Fruit fly (Drosophila melanogaster): ENCODE measurements around the gene Fpgs2.

Gene Fpgs2

DNA sequence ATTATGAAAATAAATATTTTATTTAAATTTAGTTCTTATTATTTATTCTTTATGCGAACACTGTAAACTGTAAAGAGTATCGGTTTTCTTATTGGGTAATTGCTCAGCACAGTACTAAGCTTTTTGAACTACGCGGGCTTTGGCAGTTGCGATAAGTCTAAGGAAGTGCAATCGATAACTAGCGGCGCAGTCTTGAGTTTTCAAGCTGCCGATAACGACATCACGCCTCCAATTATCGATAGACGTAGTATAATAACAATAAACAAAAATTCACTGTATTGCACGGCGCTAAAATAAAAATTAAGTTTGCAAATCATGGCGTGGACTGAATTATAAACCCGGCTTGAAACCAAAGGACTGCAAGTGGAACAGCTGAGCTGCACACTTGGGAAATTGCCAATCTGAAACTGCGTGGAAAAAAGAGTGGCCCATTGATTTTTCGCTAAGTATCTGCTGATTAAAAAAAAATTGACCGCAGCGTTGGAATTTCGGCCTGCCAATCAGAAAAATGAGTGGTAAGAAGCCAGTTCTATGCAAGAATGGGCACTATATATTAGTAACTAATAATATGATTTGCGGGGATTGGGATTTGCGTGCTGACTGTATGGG is 46.5 kb downstream of the Fpgs2 start, which contains the start of gene Cep97 (continued):
- TF ChIP-seq CG5180 (GFP tag; optimal IDR thresholded peaks at IDR 0.05) (no peak), zen2 (GFP tag; IDR thresholded peaks at IDR 0.05; ENCODE audit: partially characterized antibody) (peak; percentile 91), az2 (GFP tag; optimal IDR thresholded peaks at IDR 0.05) (no peak), jumu (GFP tag; optimal IDR thresholded peaks at IDR 0.05) (no peak), tin (GFP tag; optimal IDR thresholded peaks at IDR 0.05) (no peak), CG12071 (GFP tag; optimal IDR thresholded peaks at IDR 0.05) (no peak), CG9876 (GFP tag; optimal IDR thresholded peaks at IDR 0.05) (no peak), CG11723 (GFP tag; optimal IDR thresholded peaks at IDR 0.05) (no peak), E2f1 (GFP tag; IDR thresholded peaks at IDR 0.05) (no peak), CG3065 (GFP tag; optimal IDR thresholded peaks at IDR 0.05) (peak; percentile 52), CG12219 (GFP tag; optimal IDR thresholded peaks at IDR 0.05) (no peak), Mes4 (GFP tag; optimal IDR thresholded peaks at IDR 0.05) (no peak), Nf-YC (tag; optimal IDR thresholded peaks at IDR 0.05) (no peak), grau (tag; optimal IDR thresholded peaks at IDR 0.05) (no peak), kay (GFP tag; optimal IDR thresholded peaks at IDR 0.05) (no peak), scrt (GFP tag; optimal IDR thresholded peaks at IDR 0.05) (no peak), dati (GFP tag; IDR thresholded peaks at IDR 0.05) (no peak), Dref (GFP tag; IDR thresholded peaks at IDR 0.05) (peak; percentile 99), Nf-YA (GFP tag; IDR thresholded peaks at IDR 0.05) (no peak), prd (optimal IDR thresholded peaks at IDR 0.05) (no peak), prd (GFP tag; IDR thresholded peaks at IDR 0.05) (no peak), onecut (GFP tag; IDR thresholded peaks at IDR 0.05) (peak; percentile 80), BEAF-32 (GFP tag; optimal IDR thresholded peaks at IDR 0.05) (peak; percentile 69), gcm2 (GFP tag; optimal IDR thresholded peaks at IDR 0.05) (no peak), CG7839 (tag; optimal IDR thresholded peaks at IDR 0.05) (no peak), sd (tag; optimal IDR thresholded peaks at IDR 0.05) (no peak), CG8924 (tag; optimal IDR thresholded peaks at IDR 0.05) (peak; percentile 21), Rx (GFP tag; IDR thresholded peaks at IDR 0.05) (no peak), Nf-YB (GFP tag; optimal IDR thresholded peaks at IDR 0.05) (no peak), eve (GFP tag; optimal IDR thresholded peaks at IDR 0.05) (no peak), Opbp (GFP tag; IDR thresholded peaks at IDR 0.05; ENCODE audit: partially characterized antibody) (peak; percentile 94), CG4707 (GFP tag; optimal IDR thresholded peaks at IDR 0.05) (no peak), NC2α (GFP tag; optimal IDR thresholded peaks at IDR 0.05) (no peak), fd96Cb (tag; optimal IDR thresholded peaks at IDR 0.05) (no peak), hb (GFP tag; IDR thresholded peaks at IDR 0.05; ENCODE audit: partially characterized antibody) (peak; percentile 94), Atf3 (GFP tag; optimal IDR thresholded peaks at IDR 0.05) (no peak), bowl (GFP tag; IDR thresholded peaks at IDR 0.05) (no peak), br (optimal IDR thresholded peaks at IDR 0.05) (no peak), H15 (GFP tag; IDR thresholded peaks at IDR 0.05) (no peak), tap (tag; optimal IDR thresholded peaks at IDR 0.05) (no peak), bsh (GFP tag; optimal IDR thresholded peaks at IDR 0.05) (no peak), CG32532 (GFP tag; IDR thresholded peaks at IDR 0.05) (no peak), CG7963 (GFP tag; IDR thresholded peaks at IDR 0.05; ENCODE audit: partially characterized antibody) (peak; percentile 96), CG15514 (GFP tag; optimal IDR thresholded peaks at IDR 0.05) (peak; percentile 16), Abd-B (GFP tag; optimal IDR thresholded peaks at IDR 0.05) (peak; percentile 9), usp (GFP tag; optimal IDR thresholded peaks at IDR 0.05) (no peak), Dp (GFP tag; optimal IDR thresholded peaks at IDR 0.05) (peak; percentile 94), Dbx (GFP tag; IDR thresholded peaks at IDR 0.05) (no peak), lmd (GFP tag; IDR thresholded peaks at IDR 0.05) (no peak), hbn (GFP tag; IDR thresholded peaks at IDR 0.05; ENCODE audit: partially characterized antibody) (peak; percentile 82), ttk (GFP tag; IDR thresholded peaks at IDR 0.05) (no peak)

Measured in whole organism, embryonic.